Worm (Caenorhabditis elegans) whole organism, mixed stage, embryonic: ENCODE data around the gene F35D11.1.

Source experiments
- M03D4.4 ChIP-seq: sonication (generic microtip); optimal IDR thresholded peaks from 2 replicates; lab custom pipeline; 2017; ENCODE audit warnings: mild to moderate bottlenecking, missing genetic modification characterization, missing compliant biosample characterization
- bed-3 ChIP-seq: fragments of 200-800 bp; sonication (Bioruptor generic); optimal IDR thresholded peaks from 3 replicates; lab custom pipeline; 2018; ENCODE audit warnings: mild to moderate bottlenecking, missing genetic modification characterization, moderate library complexity, missing compliant biosample characterization
- blmp-1 ChIP-seq: fragments of 150-350 bp; optimal IDR thresholded peaks from 2 replicates; lab custom pipeline; 2014; ENCODE audit warnings: missing biosample characterization, missing genetic modification characterization
- ceh-83 ChIP-seq: fragments of 200-800 bp; sonication (Bioruptor generic); optimal IDR thresholded peaks from 2 replicates; lab custom pipeline; 2018; ENCODE audit warnings: mild to moderate bottlenecking, missing genetic modification characterization, missing compliant biosample characterization
- ces-1 ChIP-seq: fragments of 150-350 bp; optimal IDR thresholded peaks from 2 replicates; lab custom pipeline; 2014; ENCODE audit warnings: missing biosample characterization, missing genetic modification reagents, missing genetic modification characterization
- cnd-1 ChIP-seq: fragments of 200-800 bp; sonication (Bioruptor generic); optimal IDR thresholded peaks from 2 replicates; lab custom pipeline; 2018; ENCODE audit warnings: mild to moderate bottlenecking, missing genetic modification characterization, missing compliant biosample characterization
- drap-1 ChIP-seq: fragments of 200-800 bp; sonication (Bioruptor generic); optimal IDR thresholded peaks from 3 replicates; lab custom pipeline; 2018; ENCODE audit warnings: mild to moderate bottlenecking, missing genetic modification characterization, missing compliant biosample characterization
- elt-1 ChIP-seq: sonication (generic microtip); optimal IDR thresholded peaks from 2 replicates; lab custom pipeline; 2017; ENCODE audit warnings: missing genetic modification characterization, mild to moderate bottlenecking, missing compliant biosample characterization, antibody characterized with exemption, moderate library complexity, borderline replicate concordance; ENCODE audit not compliant: insufficient read depth
- elt-3 ChIP-seq: fragments of 150-350 bp; optimal IDR thresholded peaks from 2 replicates; lab custom pipeline; 2014; ENCODE audit warnings: missing biosample characterization, missing genetic modification characterization
- flh-1 ChIP-seq: fragments of 200-800 bp; sonication (Bioruptor generic); optimal IDR thresholded peaks from 2 replicates; lab custom pipeline; 2018; ENCODE audit warnings: mild to moderate bottlenecking, missing genetic modification characterization, moderate library complexity, missing compliant biosample characterization
- ham-2 ChIP-seq: fragments of 200-800 bp; sonication (Bioruptor generic); optimal IDR thresholded peaks from 2 replicates; lab custom pipeline; 2018; ENCODE audit warnings: mild to moderate bottlenecking, missing genetic modification characterization, missing compliant biosample characterization
- hlh-1 ChIP-seq: fragments of 150-350 bp; optimal IDR thresholded peaks from 2 replicates; lab custom pipeline; 2014; ENCODE audit warnings: missing biosample characterization, missing genetic modification reagents, missing genetic modification characterization
- lin-32 ChIP-seq: fragments of 200-800 bp; sonication (Bioruptor generic); optimal IDR thresholded peaks from 2 replicates; lab custom pipeline; 2018; ENCODE audit warnings: mild to moderate bottlenecking, missing genetic modification characterization, missing compliant biosample characterization
- lsy-2 ChIP-seq: fragments of 150-350 bp; optimal IDR thresholded peaks from 2 replicates; lab custom pipeline; 2014; ENCODE audit warnings: missing biosample characterization, missing genetic modification characterization
- mab-5 ChIP-seq: fragments of 150-350 bp; optimal IDR thresholded peaks from 2 replicates; lab custom pipeline; 2014; ENCODE audit warnings: missing biosample characterization, missing genetic modification characterization
- mep-1 ChIP-seq: fragments of 150-350 bp; optimal IDR thresholded peaks from 2 replicates; lab custom pipeline; 2017; ENCODE audit warnings: missing biosample characterization, missing genetic modification reagents, missing genetic modification characterization, inconsistent platforms
- mls-2 ChIP-seq: sonication (generic microtip); optimal IDR thresholded peaks from 2 replicates; lab custom pipeline; 2016; ENCODE audit warnings: mild to moderate bottlenecking, missing genetic modification characterization, moderate library complexity, missing compliant biosample characterization
- nhr-12 ChIP-seq: fragments of 150-350 bp; optimal IDR thresholded peaks from 2 replicates; lab custom pipeline; 2014; ENCODE audit warnings: missing biosample characterization, missing genetic modification characterization
- nhr-2 ChIP-seq: fragments of 150-350 bp; optimal IDR thresholded peaks from 2 replicates; lab custom pipeline; 2014; ENCODE audit warnings: missing biosample characterization, missing genetic modification characterization
- nhr-237 ChIP-seq: fragments of 150-350 bp; optimal IDR thresholded peaks from 2 replicates; lab custom pipeline; 2014; ENCODE audit warnings: missing biosample characterization, missing genetic modification characterization
- nhr-76 ChIP-seq: sonication (generic microtip); optimal IDR thresholded peaks from 2 replicates; lab custom pipeline; 2017; ENCODE audit warnings: missing biosample characterization, missing genetic modification characterization
- pha-4 ChIP-seq: fragments of 150-350 bp; optimal IDR thresholded peaks from 2 replicates; lab custom pipeline; 2018; ENCODE audit warnings: missing biosample characterization, missing genetic modification reagents, missing genetic modification characterization
- sem-2 ChIP-seq: fragments of 200-800 bp; sonication (Bioruptor generic); optimal IDR thresholded peaks from 2 replicates; lab custom pipeline; 2018; ENCODE audit warnings: mild to moderate bottlenecking, missing genetic modification characterization, missing compliant biosample characterization
- sptf-1 ChIP-seq: sonication (generic microtip); optimal IDR thresholded peaks from 2 replicates; lab custom pipeline; 2017; ENCODE audit warnings: mild to moderate bottlenecking, missing genetic modification characterization, moderate library complexity, missing compliant biosample characterization
- tbx-8 ChIP-seq: fragments of 200-800 bp; sonication (Bioruptor generic); optimal IDR thresholded peaks from 2 replicates; lab custom pipeline; 2018; ENCODE audit warnings: mild to moderate bottlenecking, missing genetic modification characterization, moderate library complexity, missing compliant biosample characterization
- unc-120 ChIP-seq: sonication (generic microtip); optimal IDR thresholded peaks from 2 replicates; lab custom pipeline; 2017; ENCODE audit warnings: missing genetic modification characterization, missing compliant biosample characterization; ENCODE audit not compliant: poor library complexity, severe bottlenecking
- unc-39 ChIP-seq: fragments of 150-350 bp; optimal IDR thresholded peaks from 2 replicates; lab custom pipeline; 2014; ENCODE audit warnings: missing biosample characterization, missing genetic modification characterization
- unc-62 ChIP-seq: fragments of 150-350 bp; optimal IDR thresholded peaks from 2 replicates; lab custom pipeline; 2014; ENCODE audit warnings: missing biosample characterization, missing genetic modification reagents, missing genetic modification characterization
- zip-8 ChIP-seq: fragments of 150-350 bp; optimal IDR thresholded peaks from 2 replicates; lab custom pipeline; 2014; ENCODE audit warnings: missing biosample characterization, missing genetic modification characterization
- ztf-11 ChIP-seq: fragments of 150-350 bp; optimal IDR thresholded peaks from 2 replicates; lab custom pipeline; 2014; ENCODE audit warnings: missing biosample characterization, missing genetic modification characterization

Gene F35D11.1

ce11 chrII:4638241-4638640 is 11.5 kb downstream of the F35D11.1 start, which contains the start of gene che-10:
Gene che-10, minus strand, starts transcription at chrII:4638341.
- TF ChIP-seq mep-1 = no peak
- TF ChIP-seq lin-32 (GFP tag; lab: Kevin White, UChicago) = no peak
- TF ChIP-seq unc-62 = no peak
- TF ChIP-seq bed-3 (GFP tag; lab: Kevin White, UChicago) = no peak
- no peak for TF ChIP-seq ceh-83 (GFP tag; lab: Kevin White, UChicago)
- no peak for TF ChIP-seq ztf-11 (tag; lab: Kevin White, UChicago)
- TF ChIP-seq nhr-2 (tag; lab: Kevin White, UChicago) = no peak
- no peak for TF ChIP-seq flh-1
- TF ChIP-seq sptf-1 = no peak
- no peak for TF ChIP-seq cnd-1
- no peak for TF ChIP-seq blmp-1 (tag; lab: Kevin White, UChicago)
- no peak for TF ChIP-seq mls-2 (tag; lab: Kevin White, UChicago)
- TF ChIP-seq zip-8 (tag; lab: Kevin White, UChicago) = no peak
- no peak for TF ChIP-seq tbx-8
- no peak for TF ChIP-seq hlh-1 (tag; lab: Kevin White, UChicago)
- TF ChIP-seq ham-2 (GFP tag; lab: Kevin White, UChicago) = no peak
- TF ChIP-seq lsy-2 = no peak

ce11 chrII:4638891-4639290 is 12.2 kb downstream of the F35D11.1 start:
- TF ChIP-seq unc-39 (tag; lab: Kevin White, UChicago) = no peak
- no peak for TF ChIP-seq elt-3 (tag; lab: Kevin White, UChicago)
- TF ChIP-seq cnd-1 = no peak
- TF ChIP-seq flh-1 = no peak
- TF ChIP-seq nhr-2 (tag; lab: Kevin White, UChicago) = no peak
- no peak for TF ChIP-seq sptf-1
- no peak for TF ChIP-seq hlh-1 (tag; lab: Kevin White, UChicago)
- no peak for TF ChIP-seq bed-3 (GFP tag; lab: Kevin White, UChicago)
- TF ChIP-seq ceh-83 (GFP tag; lab: Kevin White, UChicago) = no peak
- no peak for TF ChIP-seq ces-1 (GFP tag; lab: Kevin White, UChicago)
- TF ChIP-seq lsy-2 = no peak
- TF ChIP-seq unc-62 = no peak
- no peak for TF ChIP-seq elt-1 (tag; lab: Kevin White, UChicago)
- TF ChIP-seq nhr-12 (tag; lab: Kevin White, UChicago) = no peak
- TF ChIP-seq tbx-8 = no peak
- no peak for TF ChIP-seq unc-120 (tag; lab: Kevin White, UChicago)
- no peak for TF ChIP-seq nhr-237
- no peak for TF ChIP-seq ham-2 (GFP tag; lab: Kevin White, UChicago)

ce11 chrII:4640748-4641147 is 14.0 kb downstream of the F35D11.1 start:
- peak; percentile 4 for TF ChIP-seq lsy-2
- TF ChIP-seq sem-2 (GFP tag; lab: Kevin White, UChicago) = no peak
- no peak for TF ChIP-seq bed-3 (GFP tag; lab: Kevin White, UChicago)
- TF ChIP-seq ces-1 (GFP tag; lab: Kevin White, UChicago) = peak; percentile 78
- TF ChIP-seq mls-2 (tag; lab: Kevin White, UChicago) = peak; percentile 21
- no peak for TF ChIP-seq M03D4.4 (tag; lab: Kevin White, UChicago)
- TF ChIP-seq drap-1 (GFP tag; lab: Kevin White, UChicago) = no peak
- TF ChIP-seq cnd-1 = peak; percentile 91
- peak; percentile 72 for TF ChIP-seq mep-1
- no peak for TF ChIP-seq blmp-1 (tag; lab: Kevin White, UChicago)
- TF ChIP-seq unc-120 (tag; lab: Kevin White, UChicago) = peak; percentile 47
- no peak for TF ChIP-seq mab-5 (tag; lab: Kevin White, UChicago)
- no peak for TF ChIP-seq pha-4 (tag; lab: Kevin White, UChicago)
- peak; percentile 67 for TF ChIP-seq lin-32 (GFP tag; lab: Kevin White, UChicago)
- no peak for TF ChIP-seq elt-3 (tag; lab: Kevin White, UChicago)
- TF ChIP-seq, all 35 proteins: peak for 7

- no peak for TF ChIP-seq cnd-1
- peak; percentile 55 for TF ChIP-seq pha-4 (tag; lab: Kevin White, UChicago)
Measured at ce11 chrII:4648785-4649184, 22.1 kb downstream of the F35D11.1 start, which contains the start of gene lgc-27. Gene lgc-27, plus strand, starts transcription at chrII:4649085.

- no peak for TF ChIP-seq nhr-76 (tag; lab: Kevin White, UChicago)
- TF ChIP-seq hlh-1 (tag; lab: Kevin White, UChicago) = peak; percentile 31
Measured at ce11 chrII:4650072-4650471, 23.4 kb downstream of the F35D11.1 start.
